Fruit fly (Drosophila melanogaster) whole organism, embryonic: ENCODE measurements around the gene CG12581.

Experiments used
- Bgb ChIP-seq: fragments of 200-800 bp; sonication (Bioruptor generic); IDR thresholded peaks from 2 replicates; pipeline ENCODE4 v1.3.6; 2022; ENCODE audit warnings: missing biosample characterization, missing genetic modification characterization; ENCODE audit not compliant: partially characterized antibody
- CG10209 ChIP-seq: fragments of 200-800 bp; sonication (Bioruptor generic); optimal IDR thresholded peaks from 3 replicates; lab custom pipeline; 2017; ENCODE audit warnings: missing biosample characterization, mild to moderate bottlenecking, missing genetic modification characterization, missing genetic modification reagents
- CG10543 ChIP-seq: fragments of 200-800 bp; sonication (Bioruptor generic); optimal IDR thresholded peaks from 3 replicates; lab custom pipeline; 2017; ENCODE audit warnings: missing biosample characterization, mild to moderate bottlenecking, missing genetic modification characterization, moderate library complexity
- CG10979 ChIP-seq: fragments of 200-800 bp; sonication (Bioruptor generic); optimal IDR thresholded peaks from 2 replicates; lab custom pipeline; 2018; ENCODE audit warnings: missing biosample characterization, mild to moderate bottlenecking, missing genetic modification characterization, moderate library complexity
- CG11560 ChIP-seq: fragments of 200-800 bp; sonication (Bioruptor generic); IDR thresholded peaks from 3 replicates; pipeline ENCODE4 v1.3.6; 2022; ENCODE audit warnings: missing biosample characterization, missing genetic modification characterization
- CG14050 ChIP-seq: fragments of 200-800 bp; sonication (Bioruptor generic); IDR thresholded peaks from 3 replicates; pipeline ENCODE4 v1.3.6; 2022; ENCODE audit warnings: missing biosample characterization, missing genetic modification characterization
- CG14965 ChIP-seq: fragments of 200-800 bp; sonication (Bioruptor generic); optimal IDR thresholded peaks from 2 replicates; lab custom pipeline; 2016; ENCODE audit warnings: missing biosample characterization, missing genetic modification characterization, borderline replicate concordance
- CG1529 ChIP-seq: fragments of 200-800 bp; sonication (Bioruptor generic); optimal IDR thresholded peaks from 3 replicates; lab custom pipeline; 2018; ENCODE audit warnings: missing biosample characterization, missing genetic modification characterization
- CG1602 ChIP-seq: fragments of 200-800 bp; sonication (Bioruptor generic); optimal IDR thresholded peaks from 3 replicates; lab custom pipeline; 2016; ENCODE audit warnings: missing biosample characterization, missing genetic modification characterization
- CG16863 ChIP-seq: fragments of 200-800 bp; sonication (Bioruptor generic); optimal IDR thresholded peaks from 3 replicates; lab custom pipeline; 2016; ENCODE audit warnings: missing biosample characterization, missing genetic modification characterization
- CG17361 ChIP-seq: fragments of 200-800 bp; sonication (Bioruptor generic); IDR thresholded peaks from 3 replicates; pipeline ENCODE4 v1.3.6; 2022; ENCODE audit warnings: missing biosample characterization, missing genetic modification characterization
- CG30431 ChIP-seq: fragments of 200-800 bp; sonication (Bioruptor generic); optimal IDR thresholded peaks from 2 replicates; lab custom pipeline; 2017; ENCODE audit warnings: missing biosample characterization, missing genetic modification characterization
- CG4328 ChIP-seq: fragments of 200-800 bp; sonication (Bioruptor generic); optimal IDR thresholded peaks from 3 replicates; lab custom pipeline; 2017; ENCODE audit warnings: missing biosample characterization, missing genetic modification reagents, missing genetic modification characterization
- CG4404 ChIP-seq: fragments of 200-800 bp; sonication (Bioruptor generic); IDR thresholded peaks from 2 replicates; pipeline ENCODE4 v1.3.6; 2022; ENCODE audit warnings: missing biosample characterization, missing genetic modification characterization
- CG4424 ChIP-seq: fragments of 200-800 bp; sonication (Bioruptor generic); optimal IDR thresholded peaks from 3 replicates; lab custom pipeline; 2016; ENCODE audit warnings: missing biosample characterization, missing genetic modification characterization
- CG6175 ChIP-seq: fragments of 200-800 bp; sonication (Bioruptor generic); IDR thresholded peaks from 3 replicates; pipeline ENCODE4 v1.3.6; 2022; ENCODE audit warnings: missing biosample characterization, missing genetic modification characterization
- CG6272 ChIP-seq: fragments of 200-800 bp; sonication (Bioruptor generic); IDR thresholded peaks from 2 replicates; pipeline ENCODE4 v1.3.6; 2022; ENCODE audit warnings: missing biosample characterization, missing genetic modification characterization
- CG7745 ChIP-seq: fragments of 200-800 bp; sonication (Bioruptor generic); optimal IDR thresholded peaks from 2 replicates; lab custom pipeline; 2018; ENCODE audit warnings: missing biosample characterization, mild to moderate bottlenecking, missing genetic modification characterization, moderate library complexity
- CG7963 ChIP-seq: fragments of 200-800 bp; sonication (Bioruptor generic); IDR thresholded peaks from 3 replicates; pipeline ENCODE4 v1.3.6; 2022; ENCODE audit warnings: missing biosample characterization, missing genetic modification characterization; ENCODE audit not compliant: partially characterized antibody
- CG8478 ChIP-seq: fragments of >200 bp; optimal IDR thresholded peaks from 2 replicates; lab custom pipeline; 2018
- CG9609 ChIP-seq: fragments of 200-800 bp; sonication (Bioruptor generic); optimal IDR thresholded peaks from 3 replicates; lab custom pipeline; 2016; ENCODE audit warnings: missing biosample characterization, missing genetic modification characterization
- CG9817 ChIP-seq: fragments of 200-800 bp; sonication (Bioruptor generic); optimal IDR thresholded peaks from 2 replicates; lab custom pipeline; 2018; ENCODE audit warnings: missing biosample characterization, mild to moderate bottlenecking, missing genetic modification characterization, moderate library complexity
- D19B ChIP-seq: fragments of 200-800 bp; sonication (Bioruptor generic); optimal IDR thresholded peaks from 2 replicates; lab custom pipeline; 2017; ENCODE audit warnings: missing biosample characterization, mild to moderate bottlenecking, missing genetic modification characterization
- Fer1 ChIP-seq: fragments of 200-800 bp; sonication (Bioruptor generic); optimal IDR thresholded peaks from 2 replicates; lab custom pipeline; 2017; ENCODE audit warnings: missing biosample characterization, mild to moderate bottlenecking, missing genetic modification characterization
- Fer3 ChIP-seq: fragments of 200-800 bp; sonication (Bioruptor generic); optimal IDR thresholded peaks from 2 replicates; lab custom pipeline; 2018; ENCODE audit warnings: missing biosample characterization, mild to moderate bottlenecking, missing genetic modification characterization, moderate library complexity
- Gsc ChIP-seq: fragments of 200-800 bp; sonication (Bioruptor generic); IDR thresholded peaks from 2 replicates; pipeline ENCODE4 v1.3.6; 2022; ENCODE audit warnings: missing biosample characterization, missing genetic modification characterization
- HLH4C ChIP-seq: fragments of 200-800 bp; sonication (Bioruptor generic); IDR thresholded peaks from 3 replicates; pipeline ENCODE4 v1.3.6; 2022; ENCODE audit warnings: missing biosample characterization, missing genetic modification characterization; ENCODE audit not compliant: partially characterized antibody
- Myb ChIP-seq: fragments of 200-800 bp; sonication (Bioruptor generic); optimal IDR thresholded peaks from 2 replicates; lab custom pipeline; 2016; ENCODE audit warnings: missing biosample characterization, missing genetic modification characterization
- PHDP ChIP-seq: fragments of 200-800 bp; sonication (Bioruptor generic); optimal IDR thresholded peaks from 3 replicates; lab custom pipeline; 2018; ENCODE audit warnings: missing biosample characterization, mild to moderate bottlenecking, missing genetic modification characterization, moderate library complexity
- Ravus ChIP-seq: fragments of 200-800 bp; sonication (Bioruptor generic); IDR thresholded peaks from 2 replicates; pipeline ENCODE4 v1.3.6; 2022; ENCODE audit warnings: missing biosample characterization, missing genetic modification characterization
- aop ChIP-seq: fragments of 200-800 bp; sonication (Bioruptor generic); IDR thresholded peaks from 2 replicates; pipeline ENCODE4 v1.3.6; 2022; ENCODE audit warnings: missing biosample characterization, missing genetic modification characterization
- ato ChIP-seq: fragments of 200-800 bp; sonication (Bioruptor generic); IDR thresholded peaks from 2 replicates; pipeline ENCODE4 v1.3.6; 2022; ENCODE audit warnings: missing biosample characterization, missing genetic modification characterization; ENCODE audit not compliant: partially characterized antibody
- bsh ChIP-seq, 2 experiments: fragments of 200-800 bp; sonication (Bioruptor generic); optimal IDR thresholded peaks; 2 replicates each; lab custom pipeline; 2017 to 2018; ENCODE audit warnings: mild to moderate bottlenecking in 2 of 2, missing biosample characterization in 2 of 2, missing genetic modification characterization in 2 of 2, moderate library complexity in 1 of 2
- chinmo ChIP-seq: fragments of 200-800 bp; sonication (Bioruptor generic); IDR thresholded peaks from 4 replicates; pipeline ENCODE4 v1.3.6; 2022; ENCODE audit warnings: missing biosample characterization, missing genetic modification characterization; ENCODE audit not compliant: partially characterized antibody
- disco-r ChIP-seq: fragments of 200-800 bp; sonication (Bioruptor generic); optimal IDR thresholded peaks from 2 replicates; lab custom pipeline; 2016; ENCODE audit warnings: missing biosample characterization, missing genetic modification characterization
- dmrt99B ChIP-seq: fragments of 200-800 bp; sonication (Bioruptor generic); optimal IDR thresholded peaks from 2 replicates; lab custom pipeline; 2018; ENCODE audit warnings: missing biosample characterization, mild to moderate bottlenecking, missing genetic modification characterization, moderate library complexity
- emc ChIP-seq: fragments of 200-800 bp; sonication (Bioruptor generic); optimal IDR thresholded peaks from 2 replicates; lab custom pipeline; 2016; ENCODE audit warnings: missing biosample characterization, missing genetic modification characterization
- fd3F ChIP-seq: fragments of 200-800 bp; sonication (Bioruptor generic); optimal IDR thresholded peaks from 2 replicates; lab custom pipeline; 2018; ENCODE audit warnings: missing biosample characterization, mild to moderate bottlenecking, missing genetic modification characterization, moderate library complexity
- gsb-n ChIP-seq: fragments of 200-800 bp; sonication (Bioruptor generic); optimal IDR thresholded peaks from 3 replicates; lab custom pipeline; 2018; ENCODE audit warnings: missing biosample characterization, mild to moderate bottlenecking, missing genetic modification characterization
- insv ChIP-seq, 2 experiments: fragments of 200-800 bp; sonication (Bioruptor generic); optimal IDR thresholded peaks; 3 replicates each; lab custom pipeline; 2016 to 2018; ENCODE audit warnings: missing biosample characterization in 2 of 2, missing genetic modification characterization in 2 of 2
- lbe ChIP-seq: fragments of 200-800 bp; sonication (Bioruptor generic); optimal IDR thresholded peaks from 2 replicates; lab custom pipeline; 2016; ENCODE audit warnings: missing biosample characterization, mild to moderate bottlenecking, missing genetic modification characterization
- luna ChIP-seq: fragments of 200-800 bp; sonication (Bioruptor generic); optimal IDR thresholded peaks from 2 replicates; lab custom pipeline; 2016; ENCODE audit warnings: missing biosample characterization, missing genetic modification characterization
- maf-S ChIP-seq: fragments of 200-800 bp; sonication (Bioruptor generic); optimal IDR thresholded peaks from 2 replicates; lab custom pipeline; 2016; ENCODE audit warnings: missing biosample characterization, missing genetic modification characterization
- oc ChIP-seq: fragments of 200-800 bp; sonication (Bioruptor generic); optimal IDR thresholded peaks from 2 replicates; lab custom pipeline; 2018; ENCODE audit warnings: missing biosample characterization, mild to moderate bottlenecking, missing genetic modification characterization, moderate library complexity
- pho ChIP-seq: fragments of 200-800 bp; sonication (Bioruptor generic); optimal IDR thresholded peaks from 2 replicates; lab custom pipeline; 2016; ENCODE audit warnings: missing biosample characterization, missing genetic modification characterization
- pita ChIP-seq: fragments of 200-800 bp; sonication (Bioruptor generic); optimal IDR thresholded peaks from 2 replicates; lab custom pipeline; 2017; ENCODE audit warnings: missing biosample characterization, mild to moderate bottlenecking, missing genetic modification characterization
- ranshi ChIP-seq: fragments of 200-800 bp; sonication (Bioruptor generic); IDR thresholded peaks from 2 replicates; pipeline ENCODE4 v1.3.6; 2022; ENCODE audit warnings: missing biosample characterization, missing genetic modification characterization
- sens ChIP-seq: fragments of 200-800 bp; sonication (Bioruptor generic); peaks from one replicate; lab custom pipeline; 2016; ENCODE audit warnings: missing biosample characterization, missing genetic modification characterization
- so ChIP-seq: fragments of 200-800 bp; sonication (Bioruptor generic); IDR thresholded peaks from 3 replicates; pipeline ENCODE4 v1.3.6; 2022; ENCODE audit warnings: missing biosample characterization, missing genetic modification characterization
- toy ChIP-seq: fragments of 200-800 bp; sonication (Bioruptor generic); IDR thresholded peaks from 2 replicates; pipeline ENCODE4 v1.3.6; 2022; ENCODE audit warnings: missing biosample characterization, missing genetic modification characterization
- vvl ChIP-seq: fragments of 200-800 bp; sonication (Bioruptor generic); IDR thresholded peaks from 2 replicates; pipeline ENCODE4 v1.3.6; 2022; ENCODE audit warnings: missing biosample characterization, missing genetic modification characterization
- yki ChIP-seq: fragments of >200 bp; optimal IDR thresholded peaks from 3 replicates; lab custom pipeline; 2018

CG12581 gene

dm6 chr3R:4214038-4214437 lies 39.6 kb downstream of the CG12581 start (continued):
- TF ChIP-seq disco-r (GFP tag; lab: Kevin White, UChicago) (peak; percentile 11), pita (no peak), insv (GFP tag; optimal IDR thresholded peaks at IDR 0.05; lab: Kevin White, UChicago) (no peak), CG1529 (GFP tag; lab: Kevin White, UChicago) (peak; percentile 62), Myb (GFP tag; lab: Kevin White, UChicago) (peak; percentile 46), CG8478 (no peak), fd3F (GFP tag; lab: Kevin White, UChicago) (peak; percentile 54), CG10209 (GFP tag; lab: Kevin White, UChicago) (peak; percentile 72), CG7745 (no peak), dmrt99B (peak; percentile 91), luna (GFP tag; lab: Kevin White, UChicago) (no peak), CG6272 (GFP tag; lab: Robert Waterston, UW) (peak; percentile 83), CG30431 (peak; percentile 73), aop (peak; percentile 74; the same call in 1 of the 2 replicates), CG11560 (tag; lab: Robert Waterston, UW) (peak; percentile 68; the same call in 2 of the 3 replicates), vvl (GFP tag; lab: Robert Waterston, UW) (peak; percentile 93), CG9609 (peak; percentile 70), CG14050 (GFP tag; lab: Robert Waterston, UW) (peak; percentile 77), ato (GFP tag; lab: Robert Waterston, UW) (no peak), Fer3 (tag; lab: Kevin White, UChicago) (peak; percentile 64), emc (GFP tag; lab: Kevin White, UChicago) (peak; percentile 29), so (GFP tag; lab: Robert Waterston, UW) (peak; percentile 88), CG4328 (GFP tag; lab: Kevin White, UChicago) (no peak), D19B (GFP tag; lab: Kevin White, UChicago) (no peak), CG10979 (tag; lab: Kevin White, UChicago) (peak; percentile 67), CG16863 (GFP tag; lab: Kevin White, UChicago) (peak; percentile 74), CG7963 (GFP tag; lab: Robert Waterston, UW) (no peak), chinmo (GFP tag; lab: Robert Waterston, UW) (no peak), lbe (GFP tag; lab: Kevin White, UChicago) (no peak), ranshi (GFP tag; lab: Robert Waterston, UW) (peak; percentile 90), Fer1 (peak; percentile 67), gsb-n (tag; lab: Kevin White, UChicago) (peak; percentile 48), Gsc (GFP tag; lab: Robert Waterston, UW) (peak; percentile 79), pho (GFP tag; lab: Kevin White, UChicago) (peak; percentile 35), Bgb (GFP tag; lab: Robert Waterston, UW) (no peak), HLH4C (no peak), Ravus (GFP tag; lab: Robert Waterston, UW) (no peak), sens (GFP tag; lab: Kevin White, UChicago) (peak; percentile 95), bsh (GFP tag; optimal IDR thresholded peaks at IDR 0.05; lab: Kevin White, UChicago) (peak; percentile 25 to 76), CG10543 (GFP tag; lab: Kevin White, UChicago) (peak; percentile 36), CG17361 (GFP tag; lab: Robert Waterston, UW) (peak; percentile 68; the same call in 1 of the 3 replicates), CG1602 (GFP tag; lab: Kevin White, UChicago) (peak; percentile 65), toy (peak; percentile 61; the same call in 1 of the 2 replicates), CG4424 (GFP tag; lab: Kevin White, UChicago) (peak; percentile 78), CG6175 (GFP tag; lab: Robert Waterston, UW) (peak; percentile 83), yki (no peak), oc (tag; lab: Kevin White, UChicago) (peak; percentile 79), maf-S (GFP tag; lab: Kevin White, UChicago) (peak; percentile 46), CG9817 (tag; lab: Kevin White, UChicago) (peak; percentile 70), CG14965 (GFP tag; lab: Kevin White, UChicago) (no peak), CG4404 (GFP tag; lab: Robert Waterston, UW) (peak; percentile 76), PHDP (tag; lab: Kevin White, UChicago) (peak; percentile 61)
